Fruit fly (Drosophila melanogaster) whole organism, embryonic: ENCODE measurements around the gene Ccz1.

Experiments
- CG10979 ChIP-seq: fragments of 200-800 bp; sonication (Bioruptor generic); optimal IDR thresholded peaks from 2 replicates; lab custom pipeline; 2018; ENCODE audit warnings: missing biosample characterization, mild to moderate bottlenecking, missing genetic modification characterization, moderate library complexity
- CG8765 ChIP-seq: fragments of 200-800 bp; sonication (Bioruptor generic); IDR thresholded peaks from 2 replicates; pipeline ENCODE4 v1.3.6; 2022; ENCODE audit warnings: missing biosample characterization, missing genetic modification characterization
- Dll ChIP-seq: fragments of 200-800 bp; sonication (Bioruptor generic); IDR thresholded peaks from 4 replicates; pipeline ENCODE4 v1.3.6; 2022; ENCODE audit warnings: missing biosample characterization, missing genetic modification characterization; ENCODE audit not compliant: partially characterized antibody
- Ets97D ChIP-seq: fragments of 200-800 bp; sonication (Bioruptor generic); optimal IDR thresholded peaks from 3 replicates; lab custom pipeline; 2016; ENCODE audit warnings: missing biosample characterization, missing genetic modification characterization
- cg ChIP-seq: fragments of 200-800 bp; sonication (Bioruptor generic); optimal IDR thresholded peaks from 3 replicates; lab custom pipeline; 2019; ENCODE audit warnings: missing biosample characterization, mild to moderate bottlenecking, missing genetic modification characterization, moderate library complexity
- crc ChIP-seq: fragments of 200-800 bp; sonication (Bioruptor generic); optimal IDR thresholded peaks from 2 replicates; lab custom pipeline; 2016; ENCODE audit warnings: missing biosample characterization, missing genetic modification characterization
- fd96Cb ChIP-seq: fragments of 200-800 bp; sonication (Bioruptor generic); optimal IDR thresholded peaks from 2 replicates; lab custom pipeline; 2018; ENCODE audit warnings: missing biosample characterization, mild to moderate bottlenecking, missing genetic modification characterization, moderate library complexity
- ham ChIP-seq: fragments of 200-800 bp; sonication (Bioruptor generic); IDR thresholded peaks from 2 replicates; pipeline ENCODE4 v1.3.6; 2022; ENCODE audit warnings: missing biosample characterization, missing genetic modification characterization
- kay ChIP-seq: fragments of 200-800 bp; sonication (Bioruptor generic); optimal IDR thresholded peaks from 2 replicates; lab custom pipeline; 2016; ENCODE audit warnings: missing biosample characterization, missing genetic modification characterization
- pfk ChIP-seq: fragments of 200-800 bp; sonication (Bioruptor generic); optimal IDR thresholded peaks from 2 replicates; lab custom pipeline; 2018; ENCODE audit warnings: missing biosample characterization, mild to moderate bottlenecking, missing genetic modification characterization, moderate library complexity
- repo ChIP-seq: fragments of 200-800 bp; sonication (Bioruptor generic); optimal IDR thresholded peaks from 2 replicates; lab custom pipeline; 2016; ENCODE audit warnings: missing biosample characterization, missing genetic modification characterization

- TF ChIP-seq CG8765 (GFP tag; lab: Robert Waterston, UW) (no peak), crc (GFP tag; lab: Kevin White, UChicago) (no peak), Ets97D (GFP tag; lab: Kevin White, UChicago) (no peak), ham (GFP tag; lab: Robert Waterston, UW) (0 out of 2 replicates have a peak, but pooled peaks have one; percentile 48), fd96Cb (no peak), repo (GFP tag; lab: Kevin White, UChicago) (no peak), cg (no peak), CG10979 (tag; lab: Kevin White, UChicago) (no peak), pfk (GFP tag; lab: Kevin White, UChicago) (no peak), kay (GFP tag; lab: Kevin White, UChicago) (no peak), Dll (GFP tag; lab: Robert Waterston, UW) (no peak)
Measured at dm6 chr3L:3928943-3929785, 30.2 kb upstream of the Ccz1 start.
